Fruit fly (Drosophila melanogaster) whole organism, embryonic: ENCODE measurements around the gene CG17270.

Experiments used
- ATbp ChIP-seq: fragments of 200-800 bp; sonication (Bioruptor generic); optimal IDR thresholded peaks from 2 replicates; lab custom pipeline; 2017; ENCODE audit warnings: missing biosample characterization, mild to moderate bottlenecking, missing genetic modification characterization, missing genetic modification reagents
- Blimp-1 ChIP-seq: fragments of 200-800 bp; sonication (Bioruptor generic); optimal IDR thresholded peaks from 3 replicates; lab custom pipeline; 2018; ENCODE audit warnings: missing biosample characterization, missing genetic modification characterization, mild to moderate bottlenecking, moderate library complexity, missing genetic modification reagents
- Bteb2 ChIP-seq: fragments of 200-800 bp; sonication (Bioruptor generic); optimal IDR thresholded peaks from 2 replicates; lab custom pipeline; 2016; ENCODE audit warnings: missing biosample characterization, missing genetic modification characterization
- CG10654 ChIP-seq: fragments of 200-800 bp; sonication (Bioruptor generic); optimal IDR thresholded peaks from 2 replicates; lab custom pipeline; 2016; ENCODE audit warnings: missing biosample characterization, missing genetic modification characterization
- CG12219 ChIP-seq: fragments of 200-800 bp; sonication (Bioruptor generic); optimal IDR thresholded peaks from 3 replicates; lab custom pipeline; 2018; ENCODE audit warnings: missing biosample characterization, mild to moderate bottlenecking, missing genetic modification characterization
- CG12942 ChIP-seq: fragments of 200-800 bp; sonication (Bioruptor generic); optimal IDR thresholded peaks from 3 replicates; lab custom pipeline; 2016; ENCODE audit warnings: missing biosample characterization, missing genetic modification characterization
- CG14710 ChIP-seq: fragments of 200-800 bp; sonication (Bioruptor generic); optimal IDR thresholded peaks from 3 replicates; lab custom pipeline; 2019; ENCODE audit warnings: missing biosample characterization, mild to moderate bottlenecking, missing genetic modification characterization, moderate library complexity
- CG15269 ChIP-seq: fragments of 200-800 bp; sonication (Bioruptor generic); optimal IDR thresholded peaks from 2 replicates; lab custom pipeline; 2018; ENCODE audit warnings: missing biosample characterization, mild to moderate bottlenecking, missing genetic modification characterization, moderate library complexity
- CG17328 ChIP-seq: fragments of 200-800 bp; sonication (Bioruptor generic); IDR thresholded peaks from 2 replicates; pipeline ENCODE4 v1.3.6; 2022; ENCODE audit warnings: missing biosample characterization, missing genetic modification characterization
- CG18011 ChIP-seq: fragments of 200-800 bp; sonication (Bioruptor generic); optimal IDR thresholded peaks from 2 replicates; lab custom pipeline; 2017; ENCODE audit warnings: missing biosample characterization, missing genetic modification characterization, mild to moderate bottlenecking, moderate library complexity, missing genotype
- CG18764 ChIP-seq: fragments of 200-800 bp; sonication (Bioruptor generic); optimal IDR thresholded peaks from 3 replicates; lab custom pipeline; 2016; ENCODE audit warnings: missing biosample characterization, missing genetic modification characterization
- CG2889 ChIP-seq: fragments of 200-800 bp; sonication (Bioruptor generic); IDR thresholded peaks from 3 replicates; pipeline ENCODE4 v1.3.6; 2022; ENCODE audit warnings: missing biosample characterization, missing genetic modification characterization
- CG34224 ChIP-seq: fragments of 200-800 bp; sonication (Bioruptor generic); IDR thresholded peaks from 3 replicates; pipeline ENCODE4 v1.3.6; 2022; ENCODE audit warnings: missing biosample characterization, missing genetic modification characterization; ENCODE audit not compliant: partially characterized antibody
- CG4707 ChIP-seq: fragments of 200-800 bp; sonication (Bioruptor generic); optimal IDR thresholded peaks from 2 replicates; lab custom pipeline; 2018; ENCODE audit warnings: missing biosample characterization, mild to moderate bottlenecking, missing genetic modification characterization, moderate library complexity
- CG6175 ChIP-seq: fragments of 200-800 bp; sonication (Bioruptor generic); IDR thresholded peaks from 3 replicates; pipeline ENCODE4 v1.3.6; 2022; ENCODE audit warnings: missing biosample characterization, missing genetic modification characterization
- CG6765 ChIP-seq: fragments of 200-800 bp; sonication (Bioruptor generic); optimal IDR thresholded peaks from 3 replicates; lab custom pipeline; 2017; ENCODE audit warnings: missing biosample characterization, mild to moderate bottlenecking, missing genetic modification characterization
- CG6813 ChIP-seq: fragments of 200-800 bp; sonication (Bioruptor generic); optimal IDR thresholded peaks from 2 replicates; lab custom pipeline; 2017; ENCODE audit warnings: missing biosample characterization, missing genetic modification characterization, mild to moderate bottlenecking, moderate library complexity, missing genetic modification reagents
- CG8281 ChIP-seq: fragments of 200-800 bp; sonication (Bioruptor generic); optimal IDR thresholded peaks from 2 replicates; lab custom pipeline; 2018; ENCODE audit warnings: missing biosample characterization, mild to moderate bottlenecking, missing genetic modification characterization, moderate library complexity
- CG9817 ChIP-seq: fragments of 200-800 bp; sonication (Bioruptor generic); optimal IDR thresholded peaks from 2 replicates; lab custom pipeline; 2018; ENCODE audit warnings: missing biosample characterization, mild to moderate bottlenecking, missing genetic modification characterization, moderate library complexity
- Chrac-16 ChIP-seq: fragments of 200-800 bp; sonication (Bioruptor generic); optimal IDR thresholded peaks from 3 replicates; lab custom pipeline; 2016; ENCODE audit warnings: missing biosample characterization, missing genetic modification characterization
- D19B ChIP-seq: fragments of 200-800 bp; sonication (Bioruptor generic); optimal IDR thresholded peaks from 2 replicates; lab custom pipeline; 2017; ENCODE audit warnings: missing biosample characterization, mild to moderate bottlenecking, missing genetic modification characterization
- Dek ChIP-seq: fragments of 200-800 bp; sonication (Bioruptor generic); optimal IDR thresholded peaks from 3 replicates; lab custom pipeline; 2019; ENCODE audit warnings: missing biosample characterization, mild to moderate bottlenecking, missing genetic modification characterization, moderate library complexity
- Dll ChIP-seq: fragments of 200-800 bp; sonication (Bioruptor generic); IDR thresholded peaks from 4 replicates; pipeline ENCODE4 v1.3.6; 2022; ENCODE audit warnings: missing biosample characterization, missing genetic modification characterization; ENCODE audit not compliant: partially characterized antibody
- E2f1 ChIP-seq: fragments of 200-800 bp; sonication (Bioruptor generic); IDR thresholded peaks from 2 replicates; pipeline ENCODE4 v1.3.6; 2022; ENCODE audit warnings: missing biosample characterization, missing genetic modification characterization
- ERR ChIP-seq: fragments of 200-800 bp; sonication (Bioruptor generic); optimal IDR thresholded peaks from 2 replicates; lab custom pipeline; 2016; ENCODE audit warnings: missing biosample characterization, missing genetic modification characterization
- Gsc ChIP-seq: fragments of 200-800 bp; sonication (Bioruptor generic); IDR thresholded peaks from 2 replicates; pipeline ENCODE4 v1.3.6; 2022; ENCODE audit warnings: missing biosample characterization, missing genetic modification characterization
- Hmr ChIP-seq: fragments of 200-800 bp; sonication (Bioruptor generic); optimal IDR thresholded peaks from 3 replicates; lab custom pipeline; 2017; ENCODE audit warnings: mild to moderate bottlenecking, missing biosample characterization, missing genetic modification reagents, missing genetic modification characterization
- Lhr ChIP-seq: fragments of 200-800 bp; sonication (Bioruptor generic); optimal IDR thresholded peaks from 3 replicates; lab custom pipeline; 2017; ENCODE audit warnings: mild to moderate bottlenecking, missing biosample characterization, missing genetic modification reagents, missing genetic modification characterization
- MTF-1 ChIP-seq: fragments of 200-800 bp; sonication (Bioruptor generic); optimal IDR thresholded peaks from 2 replicates; lab custom pipeline; 2018; ENCODE audit warnings: missing biosample characterization, mild to moderate bottlenecking, missing genetic modification characterization, borderline replicate concordance
- Mes4 ChIP-seq: fragments of 200-800 bp; sonication (Bioruptor generic); optimal IDR thresholded peaks from 2 replicates; lab custom pipeline; 2016; ENCODE audit warnings: missing biosample characterization, missing genetic modification characterization
- Scr ChIP-seq: fragments of 200-800 bp; sonication (Bioruptor generic); IDR thresholded peaks from 2 replicates; pipeline ENCODE4 v1.3.6; 2022; ENCODE audit warnings: missing biosample characterization, missing genetic modification characterization; ENCODE audit not compliant: partially characterized antibody
- YL-1 ChIP-seq: fragments of 200-800 bp; sonication (Bioruptor generic); optimal IDR thresholded peaks from 3 replicates; lab custom pipeline; 2017; ENCODE audit warnings: missing biosample characterization, mild to moderate bottlenecking, missing genetic modification characterization
- amos ChIP-seq: fragments of 200-800 bp; sonication (Bioruptor generic); IDR thresholded peaks from 2 replicates; pipeline ENCODE4 v1.3.6; 2022; ENCODE audit warnings: missing biosample characterization, missing genetic modification characterization; ENCODE audit not compliant: partially characterized antibody
- ato ChIP-seq: fragments of 200-800 bp; sonication (Bioruptor generic); IDR thresholded peaks from 2 replicates; pipeline ENCODE4 v1.3.6; 2022; ENCODE audit warnings: missing biosample characterization, missing genetic modification characterization; ENCODE audit not compliant: partially characterized antibody
- bcd ChIP-seq: fragments of 200-800 bp; sonication (Bioruptor generic); optimal IDR thresholded peaks from 2 replicates; lab custom pipeline; 2017; ENCODE audit warnings: missing biosample characterization, mild to moderate bottlenecking, missing genetic modification characterization
- btn ChIP-seq: fragments of 200-800 bp; sonication (Bioruptor generic); optimal IDR thresholded peaks from 2 replicates; lab custom pipeline; 2016; ENCODE audit warnings: missing biosample characterization, missing genetic modification characterization
- caup ChIP-seq: fragments of 200-800 bp; sonication (Bioruptor generic); optimal IDR thresholded peaks from 3 replicates; lab custom pipeline; 2017; ENCODE audit warnings: missing biosample characterization, mild to moderate bottlenecking, missing genetic modification characterization, moderate library complexity; ENCODE audit not compliant: severe bottlenecking
- ci ChIP-seq: fragments of 200-800 bp; sonication (Bioruptor generic); IDR thresholded peaks from 3 replicates; pipeline ENCODE4 v1.3.6; 2022; ENCODE audit warnings: missing biosample characterization, missing genetic modification characterization
- crp ChIP-seq, 2 experiments: fragments of 200-800 bp; sonication (Bioruptor generic); optimal IDR thresholded peaks; 2 replicates in 1 of 2; 3 replicates in 1 of 2; lab custom pipeline; 2017; ENCODE audit warnings: missing biosample characterization in 2 of 2, missing genetic modification characterization in 2 of 2, mild to moderate bottlenecking in 1 of 2, moderate library complexity in 1 of 2
- dmrt99B ChIP-seq: fragments of 200-800 bp; sonication (Bioruptor generic); optimal IDR thresholded peaks from 2 replicates; lab custom pipeline; 2018; ENCODE audit warnings: missing biosample characterization, mild to moderate bottlenecking, missing genetic modification characterization, moderate library complexity
- gt ChIP-seq: fragments of 200-800 bp; sonication (Bioruptor generic); IDR thresholded peaks from 2 replicates; pipeline ENCODE4 v1.3.6; 2022; ENCODE audit warnings: missing biosample characterization, missing genetic modification characterization
- prd ChIP-seq, 3 experiments: fragments of >200 bp in 2 of 3; fragments of 200-800 bp in 1 of 3; sonication (Bioruptor generic) in 1 of 3; optimal IDR thresholded peaks in 2 of 3; IDR thresholded peaks in 1 of 3; 2 replicates in 2 of 3; 3 replicates in 1 of 3; pipeline versions ENCODE4 v1.3.6 to Lab custom; 2017 to 2022; ENCODE audit warnings: missing biosample characterization in 1 of 3, missing genetic modification characterization in 1 of 3
- pros ChIP-seq: fragments of 200-800 bp; sonication (Bioruptor generic); optimal IDR thresholded peaks from 3 replicates; lab custom pipeline; 2019; ENCODE audit warnings: missing biosample characterization, mild to moderate bottlenecking, missing genetic modification characterization, moderate library complexity
- repo ChIP-seq: fragments of 200-800 bp; sonication (Bioruptor generic); optimal IDR thresholded peaks from 2 replicates; lab custom pipeline; 2016; ENCODE audit warnings: missing biosample characterization, missing genetic modification characterization
- so ChIP-seq: fragments of 200-800 bp; sonication (Bioruptor generic); IDR thresholded peaks from 3 replicates; pipeline ENCODE4 v1.3.6; 2022; ENCODE audit warnings: missing biosample characterization, missing genetic modification characterization
- tin ChIP-seq: fragments of 200-800 bp; sonication (Bioruptor generic); optimal IDR thresholded peaks from 3 replicates; lab custom pipeline; 2016; ENCODE audit warnings: missing biosample characterization, missing genetic modification characterization
- zen2 ChIP-seq: fragments of 200-800 bp; sonication (Bioruptor generic); IDR thresholded peaks from 3 replicates; pipeline ENCODE4 v1.3.6; 2022; ENCODE audit warnings: missing biosample characterization, missing genetic modification characterization; ENCODE audit not compliant: partially characterized antibody

CG17270 gene

DNA sequence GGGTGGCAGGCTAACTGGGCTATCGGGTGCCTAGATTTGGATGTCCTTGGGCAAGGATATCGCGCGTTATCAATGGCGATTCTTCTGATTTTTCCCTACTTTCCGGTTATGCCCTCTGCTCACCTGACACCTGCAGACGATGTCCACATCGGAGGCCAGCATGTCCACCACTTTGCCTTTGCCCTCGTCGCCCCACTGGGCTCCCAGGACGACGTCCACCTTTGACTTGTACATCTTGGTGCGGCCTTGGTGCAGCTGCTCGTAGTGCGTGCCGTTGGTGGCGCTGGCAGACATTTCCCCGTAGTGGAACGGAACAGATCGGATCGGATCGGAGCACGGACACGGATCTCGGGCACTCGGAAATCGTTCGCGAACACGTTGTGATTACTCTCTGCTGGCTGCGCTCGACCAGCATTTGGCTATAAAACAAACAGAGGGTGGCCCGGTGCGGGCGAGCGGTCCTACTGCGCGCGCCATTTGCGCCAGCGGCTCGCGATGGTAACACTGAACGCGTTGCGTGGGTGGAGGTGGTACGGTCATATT, 11.5 kb upstream of the CG17270 start, which contains the start of gene Adss (continued):
- TF ChIP-seq Dll (GFP tag; lab: Robert Waterston, UW) (no peak), Gsc (GFP tag; lab: Robert Waterston, UW) (no peak), tin (GFP tag; lab: Kevin White, UChicago) (no peak), Chrac-16 (GFP tag; lab: Kevin White, UChicago) (no peak), CG14710 (tag; lab: Kevin White, UChicago) (peak; percentile 21), ci (GFP tag; lab: Robert Waterston, UW) (peak; percentile 74; the same call in 2 of the 3 replicates), prd (optimal IDR thresholded peaks at IDR 0.05; lab: Kevin White, UChicago) (no peak), prd (GFP tag; IDR thresholded peaks at IDR 0.05; lab: Robert Waterston, UW) (no peak), CG6175 (no peak), CG2889 (GFP tag; lab: Robert Waterston, UW) (0 out of 3 replicates have a peak, but pooled peaks have one; percentile 40), CG18011 (GFP tag; lab: Kevin White, UChicago) (no peak), bcd (GFP tag; lab: Kevin White, UChicago) (peak; percentile 24), amos (peak; percentile 49; the same call in 1 of the 2 replicates), CG17328 (peak; percentile 22; the same call in 1 of the 2 replicates), CG6813 (GFP tag; lab: Kevin White, UChicago) (no peak), gt (GFP tag; lab: Robert Waterston, UW) (no peak), CG12219 (GFP tag; lab: Kevin White, UChicago) (no peak), CG8281 (no peak), btn (GFP tag; lab: Kevin White, UChicago) (no peak), Hmr (GFP tag; lab: Kevin White, UChicago) (peak; percentile 50), CG6765 (peak; percentile 48), MTF-1 (GFP tag; lab: Kevin White, UChicago) (peak; percentile 63), E2f1 (peak; percentile 22; the same call in 1 of the 2 replicates), crp (GFP tag; optimal IDR thresholded peaks at IDR 0.05; lab: Kevin White, UChicago) (peak in 1 of 2 experiments; percentile 64), ATbp (GFP tag; lab: Kevin White, UChicago) (no peak), CG10654 (GFP tag; lab: Kevin White, UChicago) (no peak), CG34224 (GFP tag; lab: Robert Waterston, UW) (no peak; the same call in 1 of the 3 replicates), CG4707 (GFP tag; lab: Kevin White, UChicago) (no peak), ato (GFP tag; lab: Robert Waterston, UW) (no peak), Mes4 (GFP tag; lab: Kevin White, UChicago) (no peak), caup (peak; percentile 46), CG15269 (tag; lab: Kevin White, UChicago) (no peak), CG18764 (GFP tag; lab: Kevin White, UChicago) (no peak), repo (peak; percentile 7), D19B (GFP tag; lab: Kevin White, UChicago) (no peak), zen2 (GFP tag; lab: Robert Waterston, UW) (no peak), Scr (GFP tag; lab: Robert Waterston, UW) (peak; percentile 39; the same call in 1 of the 2 replicates), dmrt99B (tag; lab: Kevin White, UChicago) (no peak), Dek (tag; lab: Kevin White, UChicago) (peak; percentile 13), Bteb2 (GFP tag; lab: Kevin White, UChicago) (no peak), CG12942 (GFP tag; lab: Kevin White, UChicago) (no peak), so (GFP tag; lab: Robert Waterston, UW) (no peak; the same call in 2 of the 3 replicates), Blimp-1 (GFP tag; lab: Kevin White, UChicago) (no peak), CG9817 (tag; lab: Kevin White, UChicago) (no peak), pros (GFP tag; lab: Kevin White, UChicago) (no peak), ERR (GFP tag; lab: Kevin White, UChicago) (no peak), YL-1 (GFP tag; lab: Kevin White, UChicago) (no peak), Lhr (GFP tag; lab: Kevin White, UChicago) (peak; percentile 52)
